Fruit fly (Drosophila melanogaster) S2 (cell line): Measurements from ENCODE around the gene CG13946.

Source experiments
- CG8478 ChIP-seq: fragments of >200 bp; optimal IDR thresholded peaks from 2 replicates; lab custom pipeline; 2018
- CTCF ChIP-seq, 2 experiments: fragments of >200 bp; optimal IDR thresholded peaks; 2 replicates each; lab custom pipeline; 2018

CG13946 gene

dm6 chr2L:776236-776635 is at the start of gene CG13946:
TSS of gene CG13946 (plus strand) at chr2L:776536.
- TF ChIP-seq CG8478 (lab: Kevin White, UChicago) = no peak
- TF ChIP-seq CTCF (optimal IDR thresholded peaks at IDR 0.05; lab: Kevin White, UChicago) = no peak

- TF ChIP-seq CTCF (optimal IDR thresholded peaks at IDR 0.05; lab: Kevin White, UChicago) (no peak), CG8478 (lab: Kevin White, UChicago) (no peak)
Observed at dm6 chr2L:728062-728461, 48.3 kb upstream of the CG13946 start, which contains the start of gene Hsp60B. TSS of gene Hsp60B (plus strand) at chr2L:728362.

dm6 chr2L:732105-732504 is 44.2 kb upstream of the CG13946 start:
- TF ChIP-seq CG8478 (lab: Kevin White, UChicago) (no peak), CTCF (optimal IDR thresholded peaks at IDR 0.05; lab: Kevin White, UChicago) (no peak)

- no peak for TF ChIP-seq CTCF (optimal IDR thresholded peaks at IDR 0.05; lab: Kevin White, UChicago)
- no peak for TF ChIP-seq CG8478 (lab: Kevin White, UChicago)
Observed at dm6 chr2L:734120-734519, 42.2 kb upstream of the CG13946 start.

- TF ChIP-seq CG8478 (lab: Kevin White, UChicago) (no peak), CTCF (optimal IDR thresholded peaks at IDR 0.05; lab: Kevin White, UChicago) (no peak)
Observed at dm6 chr2L:735772-736171, 40.6 kb upstream of the CG13946 start.

- TF ChIP-seq CTCF (optimal IDR thresholded peaks at IDR 0.05; lab: Kevin White, UChicago) (peak; percentile 96 to 98), CG8478 (lab: Kevin White, UChicago) (no peak)
Observed at dm6 chr2L:740031-740430, 36.3 kb upstream of the CG13946 start.

dm6 chr2L:744295-744694 is 32.0 kb upstream of the CG13946 start, which contains the start of gene Eaat2:
TSS of gene Eaat2 (minus strand) at chr2L:744395.
- TF ChIP-seq CTCF (optimal IDR thresholded peaks at IDR 0.05; lab: Kevin White, UChicago) (no peak), CG8478 (lab: Kevin White, UChicago) (no peak)

dm6 chr2L:745785-746184 is 30.6 kb upstream of the CG13946 start:
- TF ChIP-seq CTCF (optimal IDR thresholded peaks at IDR 0.05; lab: Kevin White, UChicago) (peak in 1 of 2 experiments; percentile 0), CG8478 (lab: Kevin White, UChicago) (no peak)

- no peak for TF ChIP-seq CTCF (optimal IDR thresholded peaks at IDR 0.05; lab: Kevin White, UChicago)
Observed at dm6 chr2L:749645-750044, 26.7 kb upstream of the CG13946 start, which contains the start of gene GABA-B-R3. TSS of gene GABA-B-R3 (plus strand) at chr2L:749945.

- TF ChIP-seq CG8478 (lab: Kevin White, UChicago) = no peak
- TF ChIP-seq CTCF (optimal IDR thresholded peaks at IDR 0.05; lab: Kevin White, UChicago) = no peak
Observed at dm6 chr2L:750299-750698, 26.0 kb upstream of the CG13946 start.

- no peak for TF ChIP-seq CTCF (optimal IDR thresholded peaks at IDR 0.05; lab: Kevin White, UChicago)
- no peak for TF ChIP-seq CG8478 (lab: Kevin White, UChicago)
Observed at dm6 chr2L:773247-773646, 3.1 kb upstream of the CG13946 start, which contains the start of gene CG12506. TSS of gene CG12506 (plus strand) at chr2L:773547.

dm6 chr2L:779123-779584 is 2.8 kb downstream of the CG13946 start, which contains the start of gene CG13947:
TSS of gene CG13947 (plus strand) at chr2L:779173.
- no peak for TF ChIP-seq CG8478 (lab: Kevin White, UChicago)
- no peak for TF ChIP-seq CTCF (optimal IDR thresholded peaks at IDR 0.05; lab: Kevin White, UChicago)

dm6 chr2L:780182-780581 is 3.8 kb downstream of the CG13946 start, which contains the start of gene Gr21a:
TSS of gene Gr21a (plus strand) at chr2L:780482.
- TF ChIP-seq CG8478 (lab: Kevin White, UChicago) = no peak
- TF ChIP-seq CTCF (optimal IDR thresholded peaks at IDR 0.05; lab: Kevin White, UChicago) = no peak

dm6 chr2L:780851-781250 is 4.5 kb downstream of the CG13946 start:
- TF ChIP-seq CTCF (optimal IDR thresholded peaks at IDR 0.05; lab: Kevin White, UChicago) = no peak
- TF ChIP-seq CG8478 (lab: Kevin White, UChicago) = no peak

dm6 chr2L:784036-784435 is 7.7 kb downstream of the CG13946 start, which contains the start of gene CG3544:
TSS of gene CG3544 (plus strand) at chr2L:784336.
- TF ChIP-seq CG8478 (lab: Kevin White, UChicago) (no peak), CTCF (optimal IDR thresholded peaks at IDR 0.05; lab: Kevin White, UChicago) (no peak)

- TF ChIP-seq CTCF (optimal IDR thresholded peaks at IDR 0.05; lab: Kevin White, UChicago) (no peak), CG8478 (lab: Kevin White, UChicago) (no peak)
Observed at dm6 chr2L:789966-790365, 13.6 kb downstream of the CG13946 start.
